Fruit fly (Drosophila melanogaster) whole organism, embryonic: Measurements from ENCODE around the gene CG17754.

Experiments
- Asciz ChIP-seq: fragments of 200-800 bp; sonication (Bioruptor generic); optimal IDR thresholded peaks from 2 replicates; lab custom pipeline; 2017; ENCODE audit warnings: missing biosample characterization, mild to moderate bottlenecking, missing genetic modification characterization, missing genetic modification reagents
- BEAF-32 ChIP-seq: fragments of 200-800 bp; sonication (Bioruptor generic); optimal IDR thresholded peaks from 3 replicates; lab custom pipeline; 2017; ENCODE audit warnings: missing biosample characterization, missing genetic modification characterization, mild to moderate bottlenecking, moderate library complexity, missing genetic modification reagents
- CG10274 ChIP-seq: fragments of 200-800 bp; sonication (Bioruptor generic); optimal IDR thresholded peaks from 3 replicates; lab custom pipeline; 2017; ENCODE audit warnings: missing biosample characterization, mild to moderate bottlenecking, missing genetic modification characterization
- CG10366 ChIP-seq: fragments of 200-800 bp; sonication (Bioruptor generic); IDR thresholded peaks from 2 replicates; pipeline ENCODE4 v1.3.6; 2022; ENCODE audit warnings: missing biosample characterization, missing genetic modification characterization
- CG11504 ChIP-seq: fragments of 200-800 bp; sonication (Bioruptor generic); optimal IDR thresholded peaks from 3 replicates; lab custom pipeline; 2019; ENCODE audit warnings: missing biosample characterization, mild to moderate bottlenecking, missing genetic modification characterization, moderate library complexity
- CG12391 ChIP-seq: fragments of 200-800 bp; sonication (Bioruptor generic); optimal IDR thresholded peaks from 3 replicates; lab custom pipeline; 2018; ENCODE audit warnings: missing biosample characterization, mild to moderate bottlenecking, missing genetic modification characterization, moderate library complexity
- CG13775 ChIP-seq: fragments of 200-800 bp; sonication (Bioruptor generic); optimal IDR thresholded peaks from 3 replicates; lab custom pipeline; 2017; ENCODE audit warnings: missing biosample characterization, mild to moderate bottlenecking, missing genetic modification characterization
- CG15269 ChIP-seq: fragments of 200-800 bp; sonication (Bioruptor generic); optimal IDR thresholded peaks from 2 replicates; lab custom pipeline; 2018; ENCODE audit warnings: missing biosample characterization, mild to moderate bottlenecking, missing genetic modification characterization, moderate library complexity
- CG16863 ChIP-seq: fragments of 200-800 bp; sonication (Bioruptor generic); optimal IDR thresholded peaks from 3 replicates; lab custom pipeline; 2016; ENCODE audit warnings: missing biosample characterization, missing genetic modification characterization
- CG17361 ChIP-seq: fragments of 200-800 bp; sonication (Bioruptor generic); IDR thresholded peaks from 3 replicates; pipeline ENCODE4 v1.3.6; 2022; ENCODE audit warnings: missing biosample characterization, missing genetic modification characterization
- CG30403 ChIP-seq: fragments of 200-800 bp; sonication (Bioruptor generic); optimal IDR thresholded peaks from 3 replicates; lab custom pipeline; 2016; ENCODE audit warnings: missing biosample characterization, missing genetic modification characterization
- CG3065 ChIP-seq: fragments of 200-800 bp; sonication (Bioruptor generic); optimal IDR thresholded peaks from 2 replicates; lab custom pipeline; 2016; ENCODE audit warnings: missing biosample characterization, missing genetic modification characterization
- CG32532 ChIP-seq: fragments of 200-800 bp; sonication (Bioruptor generic); IDR thresholded peaks from 2 replicates; pipeline ENCODE4 v1.3.6; 2022; ENCODE audit warnings: missing biosample characterization, missing genetic modification characterization
- CG3407 ChIP-seq: fragments of 200-800 bp; sonication (Bioruptor generic); optimal IDR thresholded peaks from 2 replicates; lab custom pipeline; 2018; ENCODE audit warnings: missing biosample characterization, mild to moderate bottlenecking, missing genetic modification characterization
- CG4404 ChIP-seq: fragments of 200-800 bp; sonication (Bioruptor generic); IDR thresholded peaks from 2 replicates; pipeline ENCODE4 v1.3.6; 2022; ENCODE audit warnings: missing biosample characterization, missing genetic modification characterization
- CG6175 ChIP-seq: fragments of 200-800 bp; sonication (Bioruptor generic); IDR thresholded peaks from 3 replicates; pipeline ENCODE4 v1.3.6; 2022; ENCODE audit warnings: missing biosample characterization, missing genetic modification characterization
- CG7745 ChIP-seq: fragments of 200-800 bp; sonication (Bioruptor generic); optimal IDR thresholded peaks from 2 replicates; lab custom pipeline; 2018; ENCODE audit warnings: missing biosample characterization, mild to moderate bottlenecking, missing genetic modification characterization, moderate library complexity
- CG7839 ChIP-seq: fragments of 200-800 bp; sonication (Bioruptor generic); optimal IDR thresholded peaks from 3 replicates; lab custom pipeline; 2018; ENCODE audit warnings: missing biosample characterization, mild to moderate bottlenecking, missing genetic modification characterization, moderate library complexity
- CG9609 ChIP-seq: fragments of 200-800 bp; sonication (Bioruptor generic); optimal IDR thresholded peaks from 3 replicates; lab custom pipeline; 2016; ENCODE audit warnings: missing biosample characterization, missing genetic modification characterization
- CG9727 ChIP-seq: fragments of 200-800 bp; sonication (Bioruptor generic); optimal IDR thresholded peaks from 3 replicates; lab custom pipeline; 2017; ENCODE audit warnings: missing biosample characterization, mild to moderate bottlenecking, missing genetic modification characterization
- Ets65A ChIP-seq: fragments of 200-800 bp; sonication (Bioruptor generic); peaks from one replicate; lab custom pipeline; 2016; ENCODE audit warnings: missing biosample characterization, missing genetic modification characterization
- HLH54F ChIP-seq: fragments of 200-800 bp; sonication (Bioruptor generic); optimal IDR thresholded peaks from 3 replicates; lab custom pipeline; 2016; ENCODE audit warnings: missing biosample characterization, missing genetic modification characterization
- Hmr ChIP-seq: fragments of 200-800 bp; sonication (Bioruptor generic); optimal IDR thresholded peaks from 3 replicates; lab custom pipeline; 2017; ENCODE audit warnings: mild to moderate bottlenecking, missing biosample characterization, missing genetic modification reagents, missing genetic modification characterization
- Hr51 ChIP-seq, 2 experiments: fragments of 200-800 bp; sonication (Bioruptor generic); optimal IDR thresholded peaks; 2 replicates in 1 of 2; 3 replicates in 1 of 2; lab custom pipeline; 2016 to 2018; ENCODE audit warnings: missing biosample characterization in 2 of 2, missing genetic modification characterization in 2 of 2, mild to moderate bottlenecking in 1 of 2, moderate library complexity in 1 of 2
- Med ChIP-seq: fragments of 200-800 bp; sonication (Bioruptor generic); peaks from one replicate; lab custom pipeline; 2016; ENCODE audit warnings: missing biosample characterization, missing genetic modification characterization, mild to moderate bottlenecking, inconsistent platforms, moderate library complexity
- NFAT ChIP-seq: fragments of 200-800 bp; sonication (Bioruptor generic); IDR thresholded peaks from 2 replicates; pipeline ENCODE4 v1.3.6; 2022; ENCODE audit warnings: missing biosample characterization, missing genetic modification characterization
- Sox100B ChIP-seq: fragments of 200-800 bp; sonication (Bioruptor generic); optimal IDR thresholded peaks from 3 replicates; lab custom pipeline; 2018; ENCODE audit warnings: missing biosample characterization, mild to moderate bottlenecking, missing genetic modification characterization
- Sox102F ChIP-seq: fragments of 200-800 bp; sonication (Bioruptor generic); optimal IDR thresholded peaks from 2 replicates; lab custom pipeline; 2018; ENCODE audit warnings: missing biosample characterization, mild to moderate bottlenecking, missing genetic modification characterization, moderate library complexity
- bcd ChIP-seq: fragments of 200-800 bp; sonication (Bioruptor generic); optimal IDR thresholded peaks from 2 replicates; lab custom pipeline; 2017; ENCODE audit warnings: missing biosample characterization, mild to moderate bottlenecking, missing genetic modification characterization
- ci ChIP-seq: fragments of 200-800 bp; sonication (Bioruptor generic); IDR thresholded peaks from 3 replicates; pipeline ENCODE4 v1.3.6; 2022; ENCODE audit warnings: missing biosample characterization, missing genetic modification characterization
- crc ChIP-seq: fragments of 200-800 bp; sonication (Bioruptor generic); optimal IDR thresholded peaks from 2 replicates; lab custom pipeline; 2016; ENCODE audit warnings: missing biosample characterization, missing genetic modification characterization
- dan ChIP-seq: fragments of 200-800 bp; sonication (Bioruptor generic); IDR thresholded peaks from 2 replicates; pipeline ENCODE4 v1.3.6; 2022; ENCODE audit warnings: missing biosample characterization, missing genetic modification characterization
- ems ChIP-seq: fragments of 200-800 bp; sonication (Bioruptor generic); optimal IDR thresholded peaks from 3 replicates; lab custom pipeline; 2016; ENCODE audit warnings: missing biosample characterization, missing genetic modification characterization
- fd3F ChIP-seq: fragments of 200-800 bp; sonication (Bioruptor generic); optimal IDR thresholded peaks from 2 replicates; lab custom pipeline; 2018; ENCODE audit warnings: missing biosample characterization, mild to moderate bottlenecking, missing genetic modification characterization, moderate library complexity
- lab ChIP-seq: fragments of 200-800 bp; sonication (Bioruptor generic); optimal IDR thresholded peaks from 3 replicates; lab custom pipeline; 2017; ENCODE audit warnings: missing biosample characterization, missing genetic modification characterization, mild to moderate bottlenecking, moderate library complexity, missing genetic modification reagents
- luna ChIP-seq: fragments of 200-800 bp; sonication (Bioruptor generic); optimal IDR thresholded peaks from 2 replicates; lab custom pipeline; 2016; ENCODE audit warnings: missing biosample characterization, missing genetic modification characterization
- otp ChIP-seq: fragments of 200-800 bp; sonication (Bioruptor generic); IDR thresholded peaks from 3 replicates; pipeline ENCODE4, ENCODE4 v1.3.6; 2022; ENCODE audit warnings: missing biosample characterization, missing genetic modification characterization
- ranshi ChIP-seq: fragments of 200-800 bp; sonication (Bioruptor generic); IDR thresholded peaks from 2 replicates; pipeline ENCODE4 v1.3.6; 2022; ENCODE audit warnings: missing biosample characterization, missing genetic modification characterization
- rib ChIP-seq: fragments of 200-800 bp; sonication (Bioruptor generic); IDR thresholded peaks from 2 replicates; pipeline ENCODE4 v1.3.6; 2022; ENCODE audit warnings: missing biosample characterization, missing genetic modification characterization
- sens-2 ChIP-seq: fragments of 200-800 bp; sonication (Bioruptor generic); IDR thresholded peaks from 2 replicates; pipeline ENCODE4 v1.3.6; 2022; ENCODE audit warnings: missing biosample characterization, missing genetic modification characterization
- tin ChIP-seq: fragments of 200-800 bp; sonication (Bioruptor generic); optimal IDR thresholded peaks from 3 replicates; lab custom pipeline; 2016; ENCODE audit warnings: missing biosample characterization, missing genetic modification characterization
- unpg ChIP-seq: fragments of 200-800 bp; sonication (Bioruptor generic); optimal IDR thresholded peaks from 3 replicates; lab custom pipeline; 2018; ENCODE audit warnings: missing biosample characterization, mild to moderate bottlenecking, missing genetic modification characterization, moderate library complexity
- vfl ChIP-seq: fragments of 200-800 bp; sonication (Bioruptor generic); optimal IDR thresholded peaks from 2 replicates; lab custom pipeline; 2016; ENCODE audit warnings: missing biosample characterization, missing genetic modification characterization
- wor ChIP-seq: fragments of 200-800 bp; sonication (Bioruptor generic); IDR thresholded peaks from 2 replicates; pipeline ENCODE4 v1.3.6; 2022; ENCODE audit warnings: missing biosample characterization, missing genetic modification characterization
- z ChIP-seq: fragments of 200-800 bp; sonication (Bioruptor generic); IDR thresholded peaks from 3 replicates; pipeline ENCODE4 v1.3.6; 2022; ENCODE audit warnings: missing biosample characterization, missing genetic modification characterization
- zen ChIP-seq: fragments of 200-800 bp; sonication (Bioruptor generic); optimal IDR thresholded peaks from 3 replicates; lab custom pipeline; 2018; ENCODE audit warnings: missing biosample characterization, mild to moderate bottlenecking, missing genetic modification characterization, moderate library complexity

The CG17754 gene

DNA sequence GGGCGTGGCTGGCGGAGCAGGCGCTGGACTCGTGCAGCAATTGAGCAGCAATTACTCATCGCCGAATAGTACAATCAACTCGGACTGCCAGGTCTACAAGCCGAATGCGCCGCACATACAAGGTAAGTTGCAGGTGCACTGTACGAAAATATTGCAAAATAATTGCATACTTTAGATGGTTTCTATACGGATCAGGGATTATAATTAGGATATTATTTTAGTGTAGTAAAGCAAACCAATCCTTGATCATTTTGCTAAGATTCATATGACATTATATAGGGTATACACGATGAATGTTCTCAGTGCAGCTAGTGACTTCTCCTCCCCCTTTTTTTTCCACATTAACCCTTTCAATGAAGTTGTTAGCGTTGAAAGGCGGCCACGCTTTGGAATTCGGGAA is 45.3 kb downstream of the CG17754 start (continued):
- TF ChIP-seq CG3065 (GFP tag; lab: Kevin White, UChicago) (no peak), luna (GFP tag; lab: Kevin White, UChicago) (no peak), CG17361 (no peak), CG4404 (GFP tag; lab: Robert Waterston, UW) (0 out of 2 replicates have a peak, but pooled peaks have one; percentile 23), CG10366 (GFP tag; lab: Robert Waterston, UW) (no peak; the same call in 1 of the 2 replicates), CG7745 (tag; lab: Kevin White, UChicago) (no peak), zen (tag; lab: Kevin White, UChicago) (no peak), wor (GFP tag; lab: Robert Waterston, UW) (no peak), Sox102F (GFP tag; lab: Kevin White, UChicago) (peak; percentile 18), ranshi (GFP tag; lab: Robert Waterston, UW) (no peak), ems (GFP tag; lab: Kevin White, UChicago) (no peak), dan (GFP tag; lab: Robert Waterston, UW) (no peak), ci (peak; percentile 57; the same call in 1 of the 3 replicates), CG30403 (GFP tag; lab: Kevin White, UChicago) (peak; percentile 11), otp (GFP tag; lab: Robert Waterston, UW) (0 out of 3 replicates have a peak, but pooled peaks have one; percentile 46), crc (GFP tag; lab: Kevin White, UChicago) (no peak), Med (peak; percentile 61), sens-2 (GFP tag; lab: Robert Waterston, UW) (no peak), tin (GFP tag; lab: Kevin White, UChicago) (peak; percentile 3), CG16863 (GFP tag; lab: Kevin White, UChicago) (no peak), rib (GFP tag; lab: Robert Waterston, UW) (no peak)

DNA sequence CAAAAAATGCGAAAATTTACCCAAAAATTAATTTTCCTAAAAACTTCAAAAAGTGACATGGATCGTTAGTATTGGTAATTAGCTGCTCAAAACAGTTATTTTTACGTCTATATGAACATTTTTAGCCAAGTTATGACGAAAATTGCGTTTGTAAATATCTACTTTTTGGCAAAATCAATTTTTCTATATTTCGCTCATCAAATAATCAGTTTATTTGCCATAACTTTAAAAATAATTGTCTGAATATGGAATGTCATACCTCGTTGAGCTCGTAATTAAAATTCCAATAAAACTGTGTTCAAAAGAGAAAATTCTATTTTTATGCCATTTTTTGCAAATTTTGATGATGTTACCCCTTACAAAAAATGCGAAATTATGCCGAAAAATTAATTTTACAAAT is 46.3 kb downstream of the CG17754 start:
- no peak for TF ChIP-seq CG13775 (GFP tag; lab: Kevin White, UChicago)
- TF ChIP-seq CG10274 (GFP tag; lab: Kevin White, UChicago): no peak
- no peak for TF ChIP-seq Asciz (GFP tag; lab: Kevin White, UChicago)
- no peak for TF ChIP-seq CG9609
- TF ChIP-seq Sox100B (GFP tag; lab: Kevin White, UChicago): no peak
- no peak for TF ChIP-seq fd3F (GFP tag; lab: Kevin White, UChicago)
- no peak for TF ChIP-seq CG12391 (tag; lab: Kevin White, UChicago)
- no peak for TF ChIP-seq vfl (GFP tag; lab: Kevin White, UChicago)

DNA sequence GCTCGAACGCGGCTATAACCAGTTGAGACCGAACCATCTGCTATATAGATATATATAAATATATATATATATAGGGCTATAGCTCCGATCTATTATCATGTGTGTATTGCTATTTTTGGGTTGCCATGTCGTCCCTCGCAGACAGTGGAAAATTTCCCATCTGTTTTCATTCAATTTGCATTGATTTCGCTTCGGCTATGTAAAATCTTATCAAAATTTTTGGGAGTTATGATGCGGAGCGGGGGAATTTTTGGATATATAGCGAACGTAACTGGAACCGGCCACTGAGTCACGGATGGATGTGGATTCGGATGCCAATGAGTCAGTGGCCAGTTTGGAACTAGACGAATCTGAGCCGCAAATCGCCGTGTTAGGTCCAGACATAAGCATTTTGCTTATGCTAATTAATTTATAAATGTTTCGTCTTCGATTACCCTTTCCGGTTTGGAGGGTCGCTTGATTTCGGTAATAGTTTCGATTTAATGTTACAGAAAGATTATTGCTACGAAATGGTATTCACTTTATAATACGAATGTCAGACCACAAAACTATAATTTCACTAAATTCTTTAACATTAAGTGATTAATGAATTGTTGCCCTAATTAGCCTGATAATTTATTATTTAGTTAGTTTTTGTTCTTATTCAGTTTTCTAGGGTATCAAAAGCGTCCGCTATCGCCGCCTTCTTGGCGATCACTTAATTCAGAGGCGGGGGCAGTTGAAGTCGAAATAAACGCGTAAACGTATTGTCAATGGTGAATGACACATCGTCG is 47.6 kb downstream of the CG17754 start:
- TF ChIP-seq BEAF-32 (GFP tag; lab: Kevin White, UChicago): no peak
- TF ChIP-seq CG30403 (GFP tag; lab: Kevin White, UChicago): peak; percentile 26
- TF ChIP-seq CG15269: peak; percentile 36
- TF ChIP-seq lab (GFP tag; lab: Kevin White, UChicago): no peak
- TF ChIP-seq Hr51 (GFP tag; optimal IDR thresholded peaks at IDR 0.05; lab: Kevin White, UChicago): peak in 1 of 2 experiments; percentile 30
- TF ChIP-seq CG3407 (GFP tag; lab: Kevin White, UChicago): no peak
- TF ChIP-seq NFAT (GFP tag; lab: Robert Waterston, UW): 0 out of 2 replicates have a peak, but pooled peaks have one; percentile 14
- TF ChIP-seq CG32532 (GFP tag; lab: Robert Waterston, UW): peak; percentile 43; the same call in 1 of the 2 replicates
- peak; percentile 2 for TF ChIP-seq unpg (GFP tag; lab: Kevin White, UChicago)
- peak; percentile 11 for TF ChIP-seq CG13775 (GFP tag; lab: Kevin White, UChicago)
- TF ChIP-seq Hmr (GFP tag; lab: Kevin White, UChicago): peak; percentile 20
- peak; percentile 7 for TF ChIP-seq HLH54F (GFP tag; lab: Kevin White, UChicago)
- no peak for TF ChIP-seq z
- peak; percentile 9 for TF ChIP-seq CG9727 (GFP tag; lab: Kevin White, UChicago)
- peak; percentile 20 for TF ChIP-seq bcd (GFP tag; lab: Kevin White, UChicago)
- TF ChIP-seq CG7839 (tag; lab: Kevin White, UChicago): peak; percentile 37
- peak; percentile 25 for TF ChIP-seq Ets65A (GFP tag; lab: Kevin White, UChicago)
- TF ChIP-seq CG17361: 0 out of 3 replicates have a peak, but pooled peaks have one; percentile 20
- TF ChIP-seq CG11504: peak; percentile 51
- no peak for TF ChIP-seq CG6175 (GFP tag; lab: Robert Waterston, UW)
